Worm (Caenorhabditis elegans) whole organism, early embryonic: ENCODE results near the gene kin-36.

ENCODE experiments used
- B0310.2 ChIP-seq: sonication (generic microtip); optimal IDR thresholded peaks from 2 replicates; lab custom pipeline; 2016; ENCODE audit warnings: mild to moderate bottlenecking, missing genetic modification characterization, missing compliant biosample characterization
- F13C5.2 ChIP-seq: sonication (generic microtip); optimal IDR thresholded peaks from 2 replicates; lab custom pipeline; 2017; ENCODE audit warnings: mild to moderate bottlenecking, missing genetic modification characterization, inconsistent platforms, missing compliant biosample characterization
- aly-1 ChIP-seq: sonication (generic microtip); optimal IDR thresholded peaks from 2 replicates; lab custom pipeline; 2016; ENCODE audit warnings: missing genetic modification characterization, missing compliant biosample characterization
- ama-1 ChIP-seq: fragments of 150-350 bp; optimal IDR thresholded peaks from 2 replicates; lab custom pipeline; 2014
- ceh-13 ChIP-seq: fragments of 200-800 bp; sonication (Bioruptor generic); optimal IDR thresholded peaks from 2 replicates; lab custom pipeline; 2018; ENCODE audit warnings: mild to moderate bottlenecking, missing genetic modification characterization, missing compliant biosample characterization
- ceh-36 ChIP-seq: sonication (generic microtip); optimal IDR thresholded peaks from 2 replicates; lab custom pipeline; 2016; ENCODE audit warnings: missing genetic modification characterization, inconsistent platforms, missing compliant biosample characterization
- ets-7 ChIP-seq: sonication (generic microtip); optimal IDR thresholded peaks from 2 replicates; lab custom pipeline; 2016; ENCODE audit warnings: missing genotype, missing genetic modification characterization, missing compliant biosample characterization
- flt-1 ChIP-seq: fragments of 200-800 bp; sonication (Bioruptor generic); IDR thresholded peaks from 2 replicates; pipeline ENCODE4 v1.3.6; 2022; ENCODE audit warnings: missing genetic modification characterization, missing compliant biosample characterization
- hmbx-1 ChIP-seq: sonication (generic microtip); optimal IDR thresholded peaks from 2 replicates; lab custom pipeline; 2016; ENCODE audit warnings: mild to moderate bottlenecking, missing genetic modification characterization, missing compliant biosample characterization
- hmg-4 ChIP-seq: fragments of 200-800 bp; sonication (Bioruptor generic); optimal IDR thresholded peaks from 2 replicates; lab custom pipeline; 2018; ENCODE audit warnings: mild to moderate bottlenecking, missing genetic modification characterization, missing compliant biosample characterization
- hnd-1 ChIP-seq: sonication (generic microtip); optimal IDR thresholded peaks from 2 replicates; lab custom pipeline; 2016; ENCODE audit warnings: missing genetic modification characterization, missing compliant biosample characterization
- pes-1 ChIP-seq: fragments of 200-800 bp; sonication (Bioruptor generic); IDR thresholded peaks from 2 replicates; pipeline ENCODE4 v1.3.6; 2022; ENCODE audit warnings: missing genetic modification reagents, missing genetic modification characterization, missing compliant biosample characterization
- scrt-1 ChIP-seq: fragments of 200-800 bp; sonication (Bioruptor generic); IDR thresholded peaks from 2 replicates; pipeline ENCODE4 v1.3.6; 2022; ENCODE audit warnings: missing genetic modification characterization, missing compliant biosample characterization
- sea-1 ChIP-seq: fragments of 200-800 bp; sonication (Bioruptor generic); conservative IDR thresholded peaks from 2 replicates; pipeline ENCODE4 v1.3.6; 2022; ENCODE audit warnings: missing genetic modification characterization, missing compliant biosample characterization
- tbx-11 ChIP-seq: fragments of 200-800 bp; sonication (Bioruptor generic); IDR thresholded peaks from 2 replicates; pipeline ENCODE4 v1.3.6; 2022; ENCODE audit warnings: missing genetic modification characterization, missing compliant biosample characterization
- tbx-37 ChIP-seq: fragments of 200-800 bp; sonication (Bioruptor generic); conservative IDR thresholded peaks from 2 replicates; pipeline ENCODE4 v1.3.6; 2022; ENCODE audit warnings: missing genetic modification reagents, missing genetic modification characterization, missing compliant biosample characterization
- tra-4 ChIP-seq: sonication (generic microtip); optimal IDR thresholded peaks from 2 replicates; lab custom pipeline; 2017; ENCODE audit warnings: missing genetic modification characterization, missing compliant biosample characterization

Gene kin-36

DNA sequence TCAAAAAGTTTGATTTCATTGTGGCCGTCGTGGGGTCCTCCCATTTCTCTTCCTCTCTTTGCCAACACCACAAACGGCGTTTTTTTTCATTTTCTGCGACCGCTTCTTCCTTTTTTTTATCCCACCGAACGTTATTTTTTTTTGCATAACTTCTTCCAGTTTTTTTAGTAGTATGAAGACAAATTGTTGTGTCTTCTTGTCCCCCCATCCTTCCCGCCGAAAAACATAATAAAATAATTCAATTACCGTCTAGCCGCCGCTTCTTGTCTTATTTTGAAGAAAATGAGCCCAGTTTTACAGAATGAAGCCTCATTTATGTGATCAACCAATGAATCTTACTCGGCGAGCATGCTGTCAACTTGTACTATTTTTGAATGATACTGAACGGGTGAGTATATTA is 9.6 kb upstream of the kin-36 start, which contains the start of gene F29B9.12:
TSS of gene F29B9.12 (plus strand) at position 301 of the 400 bp plus-strand sequence.
- TF ChIP-seq hnd-1 (tag; lab: Kevin White, UChicago) (no peak), tra-4 (no peak), aly-1 (tag; lab: Kevin White, UChicago) (no peak), ama-1 (lab: Kevin White, UChicago) (no peak), hmbx-1 (no peak), ceh-36 (tag; lab: Kevin White, UChicago) (no peak)

DNA sequence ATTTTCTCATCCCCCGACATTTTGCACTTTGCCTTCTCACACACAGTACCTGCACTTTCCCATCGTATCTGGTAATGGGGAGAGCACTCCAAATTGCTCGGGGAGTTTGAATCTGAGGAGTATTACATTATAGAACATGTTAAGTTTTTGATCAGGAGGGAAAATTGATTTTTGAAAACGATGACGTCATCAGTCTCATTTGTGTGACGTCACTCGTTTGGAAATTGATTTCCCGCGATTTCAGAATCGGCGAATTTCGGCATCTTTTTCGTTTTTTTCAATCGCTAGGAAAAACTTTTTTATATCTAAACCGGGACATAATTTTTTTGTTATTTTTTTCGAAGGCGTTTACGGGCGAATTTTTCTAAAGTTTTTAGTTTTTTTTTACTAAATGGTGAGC is 5.5 kb upstream of the kin-36 start:
- TF ChIP-seq tbx-37 (no peak), hmg-4 (GFP tag; lab: Kevin White, UChicago) (no peak), hmbx-1 (no peak), aly-1 (tag; lab: Kevin White, UChicago) (no peak), ceh-36 (tag; lab: Kevin White, UChicago) (no peak), F13C5.2 (no peak), ets-7 (tag; lab: Kevin White, UChicago) (no peak), hnd-1 (tag; lab: Kevin White, UChicago) (no peak), pes-1 (GFP tag; lab: Robert Waterston, UW) (no peak), sea-1 (no peak), B0310.2 (tag; lab: Kevin White, UChicago) (no peak), ama-1 (lab: Kevin White, UChicago) (no peak), ceh-13 (GFP tag; lab: Kevin White, UChicago) (no peak)

- no peak for TF ChIP-seq flt-1 (GFP tag; lab: Robert Waterston, UW)
- TF ChIP-seq ceh-36 (tag; lab: Kevin White, UChicago): no peak
- TF ChIP-seq ets-7 (tag; lab: Kevin White, UChicago): no peak
- no peak for TF ChIP-seq pes-1 (GFP tag; lab: Robert Waterston, UW)
- TF ChIP-seq tbx-37: no peak
- no peak for TF ChIP-seq aly-1 (tag; lab: Kevin White, UChicago)
- TF ChIP-seq ceh-13 (GFP tag; lab: Kevin White, UChicago): no peak
- TF ChIP-seq F13C5.2: no peak
- TF ChIP-seq ama-1 (lab: Kevin White, UChicago): no peak
- TF ChIP-seq hnd-1 (tag; lab: Kevin White, UChicago): no peak
- no peak for TF ChIP-seq scrt-1 (GFP tag; lab: Robert Waterston, UW)
- no peak for TF ChIP-seq B0310.2 (tag; lab: Kevin White, UChicago)
These were observed 4.5 kb upstream of the kin-36 start for ce11 chrIV:4674322-4674721.

ce11 chrIV:4683149-4683548 is 4.3 kb downstream of the kin-36 start:
- TF ChIP-seq hmg-4 (GFP tag; lab: Kevin White, UChicago) (no peak), tra-4 (no peak), flt-1 (GFP tag; lab: Robert Waterston, UW) (no peak), hnd-1 (tag; lab: Kevin White, UChicago) (no peak), scrt-1 (GFP tag; lab: Robert Waterston, UW) (no peak), tbx-11 (GFP tag; lab: Robert Waterston, UW) (no peak), tbx-37 (no peak), ceh-36 (tag; lab: Kevin White, UChicago) (no peak), hmbx-1 (no peak), pes-1 (GFP tag; lab: Robert Waterston, UW) (no peak), B0310.2 (tag; lab: Kevin White, UChicago) (no peak)

- TF ChIP-seq hmbx-1 (no peak), ets-7 (tag; lab: Kevin White, UChicago) (no peak), ceh-36 (tag; lab: Kevin White, UChicago) (no peak), ama-1 (lab: Kevin White, UChicago) (no peak), aly-1 (tag; lab: Kevin White, UChicago) (no peak), scrt-1 (GFP tag; lab: Robert Waterston, UW) (no peak), tra-4 (no peak), tbx-11 (GFP tag; lab: Robert Waterston, UW) (no peak), pes-1 (GFP tag; lab: Robert Waterston, UW) (no peak), ceh-13 (GFP tag; lab: Kevin White, UChicago) (no peak), hmg-4 (GFP tag; lab: Kevin White, UChicago) (no peak), sea-1 (no peak), tbx-37 (no peak), B0310.2 (tag; lab: Kevin White, UChicago) (no peak), flt-1 (GFP tag; lab: Robert Waterston, UW) (no peak), F13C5.2 (no peak), hnd-1 (tag; lab: Kevin White, UChicago) (no peak)
These were observed 7.5 kb downstream of the kin-36 start for ce11 chrIV:4686291-4686830.

ce11 chrIV:4686898-4687297 is 8.1 kb downstream of the kin-36 start:
- TF ChIP-seq hnd-1 (tag; lab: Kevin White, UChicago) (no peak), ets-7 (tag; lab: Kevin White, UChicago) (no peak), aly-1 (tag; lab: Kevin White, UChicago) (no peak), ceh-13 (GFP tag; lab: Kevin White, UChicago) (no peak)

DNA sequence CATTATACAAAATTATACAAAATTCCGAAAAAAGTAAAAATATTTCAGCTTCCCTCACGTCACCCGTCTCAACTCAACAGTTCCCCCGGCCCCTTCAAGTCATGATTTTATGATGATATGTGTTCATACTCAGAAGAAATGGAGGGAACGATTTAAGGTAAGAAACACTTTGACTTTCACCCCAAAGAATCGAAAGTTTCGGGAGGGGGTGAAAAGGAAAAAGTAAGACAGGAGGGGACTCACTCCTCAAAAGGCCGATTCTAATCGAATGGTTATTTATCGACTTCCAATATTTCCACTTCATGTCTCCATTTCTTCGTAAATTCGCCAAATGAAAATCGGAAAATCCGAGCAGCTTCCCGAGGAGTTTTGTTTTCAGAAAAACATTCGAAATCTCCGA is 9.4 kb downstream of the kin-36 start, which contains the start of gene bus-4:
TSS of gene bus-4 (plus strand) at position 49 of the 400 bp plus-strand sequence.
- TF ChIP-seq B0310.2 (tag; lab: Kevin White, UChicago) (no peak), scrt-1 (GFP tag; lab: Robert Waterston, UW) (no peak), flt-1 (GFP tag; lab: Robert Waterston, UW) (no peak), tbx-37 (no peak), ceh-13 (GFP tag; lab: Kevin White, UChicago) (no peak), hmbx-1 (no peak), F13C5.2 (no peak), pes-1 (GFP tag; lab: Robert Waterston, UW) (no peak), ama-1 (lab: Kevin White, UChicago) (no peak), tbx-11 (GFP tag; lab: Robert Waterston, UW) (no peak), ceh-36 (tag; lab: Kevin White, UChicago) (no peak), aly-1 (tag; lab: Kevin White, UChicago) (no peak), sea-1 (no peak), hmg-4 (GFP tag; lab: Kevin White, UChicago) (no peak), ets-7 (tag; lab: Kevin White, UChicago) (no peak), tra-4 (no peak), hnd-1 (tag; lab: Kevin White, UChicago) (no peak)
